Worm (Caenorhabditis elegans) whole organism, L4 larva: ENCODE data around the gene ZK632.10.
A peak's percentile ranks its signal among the peaks of the same experiment; 100 is the strongest.
"Not testable (repeated sequence)": the region's sequence is repeated elsewhere in the genome, so short reads cannot be mapped to it uniquely, and the experiment has no call there.

Experiments used
- D1046.2 ChIP-seq: fragments of 200-800 bp; sonication (Bioruptor generic); IDR thresholded peaks from 2 replicates; pipeline ENCODE4 v1.3.6; 2022; ENCODE audit warnings: missing genetic modification characterization, missing compliant biosample characterization
- F10B5.3 ChIP-seq: sonication (generic microtip); optimal IDR thresholded peaks from 2 replicates; lab custom pipeline; 2016; ENCODE audit warnings: mild to moderate bottlenecking, missing genetic modification characterization, missing compliant biosample characterization
- F26F4.8 ChIP-seq: fragments of 200-800 bp; sonication (Bioruptor generic); conservative IDR thresholded peaks from 2 replicates; pipeline ENCODE4 v1.3.6; 2022; ENCODE audit warnings: missing genetic modification characterization, missing compliant biosample characterization
- F44E2.7 ChIP-seq: fragments of 200-800 bp; sonication (Bioruptor generic); IDR thresholded peaks from 2 replicates; pipeline ENCODE4 v2.1.2; 2022; ENCODE audit warnings: missing genetic modification characterization, missing compliant biosample characterization
- F49E8.2 ChIP-seq: sonication (generic microtip); optimal IDR thresholded peaks from 2 replicates; lab custom pipeline; 2016; ENCODE audit warnings: missing compliant biosample characterization, mild to moderate bottlenecking, missing genetic modification characterization, borderline replicate concordance
- Y105C5A.15 ChIP-seq: fragments of 200-800 bp; sonication (Bioruptor generic); IDR thresholded peaks from 2 replicates; pipeline ENCODE4 v1.3.6; 2022; ENCODE audit warnings: missing genetic modification characterization, missing compliant biosample characterization
- Y48G9A.11 ChIP-seq: fragments of 200-800 bp; sonication (Bioruptor generic); IDR thresholded peaks from 2 replicates; pipeline ENCODE4 v1.3.6; 2022; ENCODE audit warnings: missing genetic modification reagents, missing genetic modification characterization, missing compliant biosample characterization
- ZK337.2 ChIP-seq: fragments of 200-800 bp; sonication (Bioruptor generic); IDR thresholded peaks from 2 replicates; pipeline ENCODE4 v1.3.6; 2022; ENCODE audit warnings: missing genetic modification reagents, missing genetic modification characterization, missing compliant biosample characterization
- ZK546.5 ChIP-seq, 2 experiments: sonication (generic microtip); optimal IDR thresholded peaks; 2 replicates each; lab custom pipeline; 2017; ENCODE audit warnings: missing biosample characterization in 2 of 2, missing genetic modification characterization in 2 of 2
- aha-1 ChIP-seq: fragments of 150-350 bp; peaks from one replicate; lab custom pipeline; 2014; ENCODE audit warnings: missing biosample characterization, missing genetic modification characterization
- arid-1 ChIP-seq: fragments of 200-800 bp; sonication (Bioruptor generic); conservative IDR thresholded peaks from 2 replicates; pipeline ENCODE4 v1.3.6; 2022; ENCODE audit warnings: missing genetic modification reagents, missing genetic modification characterization, missing compliant biosample characterization
- attf-4 ChIP-seq: sonication (generic microtip); optimal IDR thresholded peaks from 3 replicates; lab custom pipeline; 2017; ENCODE audit warnings: missing biosample characterization, missing genetic modification characterization
- ces-1 ChIP-seq: fragments of 150-350 bp; sonication (generic microtip); optimal IDR thresholded peaks from 4 replicates; lab custom pipeline; 2014; ENCODE audit warnings: missing biosample characterization, missing genetic modification reagents, missing genetic modification characterization
- cey-2 ChIP-seq: sonication (generic microtip); optimal IDR thresholded peaks from 3 replicates; lab custom pipeline; 2017; ENCODE audit warnings: missing genetic modification characterization, mild to moderate bottlenecking, missing compliant biosample characterization, antibody characterized with exemption, borderline replicate concordance; ENCODE audit not compliant: insufficient read depth
- ctbp-1 ChIP-seq: fragments of 200-800 bp; sonication (Bioruptor generic); IDR thresholded peaks from 2 replicates; pipeline ENCODE4 v1.3.6; 2022; ENCODE audit warnings: missing genetic modification reagents, missing genetic modification characterization, missing compliant biosample characterization
- dmd-8 ChIP-seq: fragments of 200-800 bp; sonication (Bioruptor generic); IDR thresholded peaks from 2 replicates; pipeline ENCODE4 v1.3.6; 2022; ENCODE audit warnings: missing genetic modification characterization, missing compliant biosample characterization
- dmd-9 ChIP-seq: fragments of 200-800 bp; sonication (Bioruptor generic); IDR thresholded peaks from 2 replicates; pipeline ENCODE4 v1.3.6; 2022; ENCODE audit warnings: missing genetic modification reagents, missing genetic modification characterization, missing compliant biosample characterization
- dve-1 ChIP-seq: sonication (generic microtip); optimal IDR thresholded peaks from 2 replicates; lab custom pipeline; 2017; ENCODE audit warnings: antibody characterized with exemption, mild to moderate bottlenecking, missing genetic modification characterization, missing compliant biosample characterization; ENCODE audit not compliant: insufficient read depth
- egl-43 ChIP-seq: fragments of 200-800 bp; sonication (Bioruptor generic); IDR thresholded peaks from 2 replicates; pipeline ENCODE4 v1.3.6; 2022; ENCODE audit warnings: missing genetic modification reagents, missing genetic modification characterization, missing compliant biosample characterization
- fkh-10 ChIP-seq: fragments of 150-350 bp; optimal IDR thresholded peaks from 2 replicates; lab custom pipeline; 2014; ENCODE audit warnings: missing biosample characterization, missing genetic modification reagents, missing genetic modification characterization
- gei-8 ChIP-seq: fragments of 200-800 bp; sonication (Bioruptor generic); optimal IDR thresholded peaks from 2 replicates; lab custom pipeline; 2018; ENCODE audit warnings: mild to moderate bottlenecking, missing genetic modification characterization, missing compliant biosample characterization
- hmg-1.1 ChIP-seq: fragments of 200-800 bp; sonication (Bioruptor generic); IDR thresholded peaks from 2 replicates; pipeline ENCODE4 v1.3.6; 2022; ENCODE audit warnings: missing genetic modification reagents, missing genetic modification characterization, missing compliant biosample characterization
- jun-1 ChIP-seq: fragments of 150-350 bp; optimal IDR thresholded peaks from 2 replicates; lab custom pipeline; 2014; ENCODE audit warnings: missing biosample characterization, missing genetic modification reagents, missing genetic modification characterization
- lim-7 ChIP-seq: fragments of 200-800 bp; sonication (Bioruptor generic); IDR thresholded peaks from 2 replicates; pipeline ENCODE4 v1.3.6; 2022; ENCODE audit warnings: missing genetic modification characterization, missing compliant biosample characterization
- lin-1 ChIP-seq: fragments of 200-800 bp; sonication (Bioruptor generic); IDR thresholded peaks from 2 replicates; pipeline ENCODE4 v1.3.6; 2022; ENCODE audit warnings: missing genetic modification reagents, missing genetic modification characterization, missing compliant biosample characterization
- lin-13 ChIP-seq: fragments of 150-350 bp; optimal IDR thresholded peaks from 2 replicates; lab custom pipeline; 2014; ENCODE audit warnings: missing biosample characterization, missing genetic modification reagents, missing genetic modification characterization
- lin-38 ChIP-seq: fragments of 200-800 bp; sonication (Bioruptor generic); IDR thresholded peaks from 2 replicates; pipeline ENCODE4 v1.3.6; 2022; ENCODE audit warnings: missing genetic modification reagents, missing genetic modification characterization, missing compliant biosample characterization
- madf-5 ChIP-seq, 2 experiments: fragments of 200-800 bp; sonication (Bioruptor generic); IDR thresholded peaks; 2 replicates each; pipeline ENCODE4 v1.3.6; 2022; ENCODE audit warnings: missing compliant biosample characterization in 2 of 2, missing genetic modification characterization in 2 of 2
- madf-9 ChIP-seq: fragments of 200-800 bp; sonication (Bioruptor generic); conservative IDR thresholded peaks from 2 replicates; pipeline ENCODE4 v1.3.6; 2022; ENCODE audit warnings: missing genetic modification reagents, missing genetic modification characterization, missing compliant biosample characterization
- mdt-29 ChIP-seq: fragments of 200-800 bp; sonication (Bioruptor generic); IDR thresholded peaks from 2 replicates; pipeline ENCODE4 v1.3.6; 2022; ENCODE audit warnings: missing genetic modification reagents, missing genetic modification characterization, missing compliant biosample characterization
- mep-1 ChIP-seq: fragments of 150-350 bp; sonication (generic microtip); optimal IDR thresholded peaks from 3 replicates; lab custom pipeline; 2014; ENCODE audit warnings: missing biosample characterization, missing genetic modification characterization
- mes-2 ChIP-seq: sonication (generic microtip); optimal IDR thresholded peaks from 2 replicates; lab custom pipeline; 2016; ENCODE audit warnings: missing genotype, mild to moderate bottlenecking, missing genetic modification characterization, missing compliant biosample characterization; ENCODE audit not compliant: poor library complexity, severe bottlenecking
- nhr-10 ChIP-seq: fragments of 150-350 bp; optimal IDR thresholded peaks from 2 replicates; lab custom pipeline; 2014; ENCODE audit warnings: missing biosample characterization, missing genetic modification characterization
- nhr-102 ChIP-seq: sonication (generic microtip); optimal IDR thresholded peaks from 2 replicates; lab custom pipeline; 2016; ENCODE audit warnings: mild to moderate bottlenecking, missing genetic modification characterization, moderate library complexity, missing compliant biosample characterization
- nhr-111 ChIP-seq: fragments of 200-800 bp; sonication (Bioruptor generic); optimal IDR thresholded peaks from 2 replicates; lab custom pipeline; 2018; ENCODE audit warnings: mild to moderate bottlenecking, missing genetic modification characterization, missing compliant biosample characterization
- nhr-25 ChIP-seq: sonication (generic microtip); optimal IDR thresholded peaks from 2 replicates; lab custom pipeline; 2017; ENCODE audit warnings: missing genetic modification characterization, mild to moderate bottlenecking, missing compliant biosample characterization, antibody characterized with exemption, moderate library complexity, borderline replicate concordance; ENCODE audit not compliant: insufficient read depth
- nhr-28 ChIP-seq: fragments of 150-350 bp; optimal IDR thresholded peaks from 2 replicates; lab custom pipeline; 2014; ENCODE audit warnings: missing biosample characterization, missing genetic modification characterization
- nhr-41 ChIP-seq: fragments of 200-800 bp; sonication (Bioruptor generic); IDR thresholded peaks from 2 replicates; pipeline ENCODE4 v1.3.6; 2022; ENCODE audit warnings: missing genetic modification reagents, missing genetic modification characterization, missing compliant biosample characterization
- pha-4 ChIP-seq, 2 experiments: fragments of 150-350 bp in 1 of 2; fragments of 200-800 bp in 1 of 2; sonication (Bioruptor generic) in 1 of 2; IDR thresholded peaks in 1 of 2; optimal IDR thresholded peaks in 1 of 2; 2 replicates each; pipeline versions ENCODE4 v1.3.6 to Lab custom; 2014 to 2022; ENCODE audit warnings: missing genetic modification characterization in 2 of 2, missing genetic modification reagents in 2 of 2, missing biosample characterization in 1 of 2, missing compliant biosample characterization in 1 of 2
- php-3 ChIP-seq: fragments of 200-800 bp; sonication (Bioruptor generic); IDR thresholded peaks from 2 replicates; pipeline ENCODE4 v1.3.6; 2022; ENCODE audit warnings: missing genetic modification reagents, missing genetic modification characterization, missing compliant biosample characterization
- snpc-1.2 ChIP-seq: fragments of 200-800 bp; sonication (Bioruptor generic); IDR thresholded peaks from 2 replicates; pipeline ENCODE4 v1.3.6; 2022; ENCODE audit warnings: missing genetic modification reagents, missing genetic modification characterization, missing compliant biosample characterization
- tag-97 ChIP-seq: fragments of 200-800 bp; sonication (Bioruptor generic); IDR thresholded peaks from 2 replicates; pipeline ENCODE4 v1.3.6; 2022; ENCODE audit warnings: missing genetic modification characterization, missing compliant biosample characterization
- tra-1 ChIP-seq: fragments of 200-800 bp; sonication (Bioruptor generic); IDR thresholded peaks from 2 replicates; pipeline ENCODE4 v1.3.6; 2022; ENCODE audit warnings: missing genetic modification reagents, missing genetic modification characterization, missing compliant biosample characterization
- vab-7 ChIP-seq: fragments of 200-800 bp; sonication (Bioruptor generic); IDR thresholded peaks from 2 replicates; pipeline ENCODE4 v1.3.6; 2022; ENCODE audit warnings: missing genetic modification reagents, missing genetic modification characterization, missing compliant biosample characterization
- zag-1 ChIP-seq: fragments of 150-350 bp; optimal IDR thresholded peaks from 2 replicates; lab custom pipeline; 2014; ENCODE audit warnings: missing biosample characterization, missing genetic modification characterization
- ztf-11 ChIP-seq: fragments of 150-350 bp; optimal IDR thresholded peaks from 2 replicates; lab custom pipeline; 2014; ENCODE audit warnings: missing biosample characterization, missing genetic modification characterization

Gene ZK632.10

ce11 chrIII:9849950-9850349 lies 22.4 kb upstream of the ZK632.10 start (continued):
- TF ChIP-seq nhr-25 (tag; lab: Kevin White, UChicago) (no peak), nhr-10 (no peak), gei-8 (no peak), ces-1 (no peak), arid-1 (GFP tag; lab: Robert Waterston, UW) (no peak), nhr-102 (peak; percentile 10), Y105C5A.15 (no peak), dmd-9 (no peak), cey-2 (tag; lab: Kevin White, UChicago) (no peak), egl-43 (GFP tag; lab: Robert Waterston, UW) (no peak), dve-1 (tag; lab: Kevin White, UChicago) (peak; percentile 85), ZK546.5 (tag; optimal IDR thresholded peaks at IDR 0.05; lab: Kevin White, UChicago) (no peak), F10B5.3 (tag; lab: Kevin White, UChicago) (no peak), tag-97 (GFP tag; lab: Robert Waterston, UW) (no peak), mep-1 (tag; lab: Kevin White, UChicago) (peak; percentile 6), mes-2 (tag; lab: Kevin White, UChicago) (no peak), nhr-28 (peak; percentile 87), php-3 (GFP tag; lab: Robert Waterston, UW) (peak; percentile 65), nhr-111 (GFP tag; lab: Kevin White, UChicago) (no peak), jun-1 (tag; lab: Kevin White, UChicago) (no peak), aha-1 (tag; lab: Kevin White, UChicago) (no peak), nhr-41 (GFP tag; lab: Robert Waterston, UW) (no peak), lin-13 (GFP tag; lab: Kevin White, UChicago) (no peak), fkh-10 (GFP tag; lab: Kevin White, UChicago) (no peak), zag-1 (no peak), F49E8.2 (tag; lab: Kevin White, UChicago) (no peak), ztf-11 (tag; lab: Kevin White, UChicago) (no peak), attf-4 (tag; lab: Kevin White, UChicago) (no peak)

ce11 chrIII:9849111-9849510 lies 21.6 kb upstream of the ZK632.10 start:
- TF ChIP-seq madf-5 (GFP tag; IDR thresholded peaks at IDR 0.05; lab: Robert Waterston, UW) (0 out of 4 replicates have a peak, but pooled peaks of 1 of the 2 experiments have one; percentile 17), lin-38 (GFP tag; lab: Robert Waterston, UW) (peak; percentile 86), F26F4.8 (GFP tag; lab: Robert Waterston, UW) (peak; percentile 54; the same call in 1 of the 2 replicates), ctbp-1 (GFP tag; lab: Robert Waterston, UW) (peak; percentile 34; the same call in 1 of the 2 replicates), pha-4 (GFP tag; IDR thresholded peaks at IDR 0.05; lab: Robert Waterston, UW) (peak; percentile 60; the same call in 1 of the 2 replicates), mdt-29 (GFP tag; lab: Robert Waterston, UW) (peak; percentile 47; the same call in 1 of the 2 replicates), D1046.2 (GFP tag; lab: Robert Waterston, UW) (peak; percentile 59; the same call in 1 of the 2 replicates), Y48G9A.11 (GFP tag; lab: Robert Waterston, UW) (peak; percentile 58), snpc-1.2 (GFP tag; lab: Robert Waterston, UW) (peak; percentile 73), hmg-1.1 (GFP tag; lab: Robert Waterston, UW) (peak; percentile 51; the same call in 1 of the 2 replicates), lim-7 (GFP tag; lab: Robert Waterston, UW) (peak; percentile 73), ZK337.2 (GFP tag; lab: Robert Waterston, UW) (0 out of 2 replicates have a peak, but pooled peaks have one; percentile 48), arid-1 (GFP tag; lab: Robert Waterston, UW) (peak; percentile 63; the same call in 1 of the 2 replicates), F44E2.7 (GFP tag; lab: Robert Waterston, UW) (0 out of 2 replicates have a peak, but pooled peaks have one; percentile 20), dmd-8 (GFP tag; lab: Robert Waterston, UW) (peak; percentile 66; the same call in 1 of the 2 replicates), tra-1 (GFP tag; lab: Robert Waterston, UW) (0 out of 2 replicates have a peak, but pooled peaks have one; percentile 31), vab-7 (GFP tag; lab: Robert Waterston, UW) (peak; percentile 69), lin-1 (GFP tag; lab: Robert Waterston, UW) (peak; percentile 28; the same call in 1 of the 2 replicates), madf-9 (GFP tag; lab: Robert Waterston, UW) (0 out of 2 replicates have a peak, but pooled peaks have one; percentile 42)
- TF ChIP-seq pha-4 (tag; optimal IDR thresholded peaks at IDR 0.05; lab: Kevin White, UChicago) = not testable (repeated sequence)
